Worm (Caenorhabditis elegans): ENCODE data around the gene math-9.
A peak's percentile ranks its signal among the peaks of the same experiment; 100 is the strongest.
"Not testable (repeated sequence)": the region's sequence is repeated elsewhere in the genome, so short reads cannot be mapped to it uniquely, and the experiment has no call there.

The math-9 gene

DNA sequence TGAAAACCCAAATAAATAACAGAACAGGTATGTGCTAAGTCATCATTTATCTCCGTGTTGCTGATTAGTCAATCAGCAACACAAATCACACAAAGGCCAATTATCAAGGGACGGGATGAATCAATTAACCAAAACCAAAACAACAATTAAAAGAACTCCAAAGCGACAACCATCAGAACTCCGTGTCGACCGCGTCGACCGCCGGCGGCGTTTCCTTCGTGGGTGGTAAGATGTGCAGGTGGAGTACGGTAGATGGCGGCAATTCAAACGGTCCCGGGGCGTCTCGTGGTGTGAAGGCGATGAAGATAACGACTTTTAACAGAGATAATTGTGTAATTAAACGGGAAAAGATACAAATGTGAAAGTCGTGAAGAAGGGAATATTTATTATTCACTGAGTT is 35.1 kb downstream of the math-9 start:
- TF ChIP-seq aptf-3 (GFP tag; IDR thresholded peaks at IDR 0.05) (0 out of 2 replicates have a peak, but pooled peaks have one; percentile 56), mcd-1 (GFP tag; IDR thresholded peaks at IDR 0.05) (peak; percentile 41)

DNA sequence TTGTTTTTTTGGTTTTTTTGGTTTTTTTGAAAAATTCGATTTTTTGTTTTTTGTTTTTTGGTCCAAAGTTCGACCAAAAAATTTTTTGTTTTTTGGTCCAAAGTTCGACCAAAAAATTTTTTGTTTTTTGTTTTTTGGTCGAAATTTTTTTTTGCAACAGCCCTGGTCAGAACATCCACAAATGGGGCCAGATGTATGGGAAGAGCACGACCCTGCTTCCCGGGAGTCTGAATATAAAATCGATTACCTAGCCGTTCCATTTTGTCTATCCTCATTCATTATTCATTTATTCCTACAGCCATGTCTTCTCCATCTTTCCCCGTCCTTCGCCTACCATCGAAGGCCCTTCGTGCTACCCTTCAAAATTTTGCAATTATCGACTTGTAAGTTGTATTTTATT is 36.5 kb downstream of the math-9 start, which contains the start of gene fbxb-95:
Gene fbxb-95 (plus strand): TSS at position 301 of the 400 bp plus-strand sequence.
- not testable (repeated sequence) for TF ChIP-seq chd-7 (tag; optimal IDR thresholded peaks at IDR 0.05); K12H6.12 (tag; optimal IDR thresholded peaks at IDR 0.05); ceh-100 (GFP tag; IDR thresholded peaks at IDR 0.05)

DNA sequence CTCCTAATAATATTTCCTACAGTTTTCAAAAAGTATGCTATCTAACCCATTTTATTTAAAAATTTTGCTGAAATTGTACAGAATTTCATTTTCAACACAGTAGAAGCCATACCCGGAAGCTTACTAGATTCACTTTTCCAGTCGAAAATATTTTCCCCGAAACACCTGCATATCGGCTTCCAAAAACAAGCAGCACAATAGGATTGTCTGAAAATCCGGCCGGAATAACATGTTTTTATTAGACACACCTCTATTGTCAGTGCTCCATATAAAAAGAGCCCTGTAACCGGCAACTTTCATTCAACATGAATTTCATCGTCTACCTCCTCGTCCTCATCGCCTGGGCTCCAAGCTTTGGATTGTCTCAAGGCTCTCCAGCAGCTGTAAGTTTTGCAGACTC is 38.1 kb downstream of the math-9 start, which contains the start of gene C52E2.2:
Gene C52E2.2 (plus strand): TSS at position 301 of the 400 bp plus-strand sequence.
- TF ChIP-seq D2030.7 (GFP tag; IDR thresholded peaks at IDR 0.05) (no peak), ceh-58 (GFP tag; IDR thresholded peaks at IDR 0.05) (no peak), snpc-1.1 (tag; optimal IDR thresholded peaks at IDR 0.05; ENCODE audit: insufficient read depth) (no peak), let-607 (tag; optimal IDR thresholded peaks at IDR 0.05) (no peak), pha-4 (tag; optimal IDR thresholded peaks at IDR 0.05) (no peak), tlf-1 (GFP tag; optimal IDR thresholded peaks at IDR 0.05) (no peak), F10E7.11 (tag; optimal IDR thresholded peaks at IDR 0.05) (no peak), Y53F4B.3 (GFP tag; IDR thresholded peaks at IDR 0.05) (no peak), Y56A3A.18 (GFP tag; IDR thresholded peaks at IDR 0.05) (no peak), hlh-12 (tag; optimal IDR thresholded peaks at IDR 0.05) (no peak)

DNA sequence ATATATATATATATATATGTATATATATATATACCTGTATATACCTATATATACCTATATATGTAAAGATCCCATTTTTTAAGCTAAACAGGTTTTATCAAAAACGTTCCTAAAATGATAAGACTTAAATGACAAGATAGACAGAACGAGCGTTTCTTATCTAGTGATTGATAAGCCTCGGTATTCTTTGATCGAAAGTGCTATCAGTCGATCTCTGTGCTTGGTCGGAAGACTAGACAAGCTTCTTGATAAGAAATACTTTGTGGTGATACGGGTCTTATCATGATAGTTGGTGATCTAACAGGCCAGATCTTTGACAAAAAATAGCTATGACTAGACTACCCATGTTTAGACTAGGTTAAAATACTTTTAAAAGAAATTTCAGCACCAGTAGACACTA is 38.9 kb downstream of the math-9 start:
- peak; percentile 56 for TF ChIP-seq atf-7 (tag; optimal IDR thresholded peaks at IDR 0.05)
- peak; percentile 42 for TF ChIP-seq tbp1 (GFP tag; optimal IDR thresholded peaks at IDR 0.05)
- peak; percentile 82 for TF ChIP-seq ztf-22 (GFP tag; optimal IDR thresholded peaks at IDR 0.05)
- peak; percentile 73 for TF ChIP-seq dox-1 (GFP tag; IDR thresholded peaks at IDR 0.05)
- no peak for TF ChIP-seq rec-8 (tag; optimal IDR thresholded peaks at IDR 0.05)
- TF ChIP-seq lin-54 (GFP tag; optimal IDR thresholded peaks at IDR 0.05): no peak
- TF ChIP-seq nfyb-1 (GFP tag; IDR thresholded peaks at IDR 0.05): peak; percentile 45; the same call in 1 of the 2 replicates
- peak; percentile 85 for TF ChIP-seq ets-4 (GFP tag; optimal IDR thresholded peaks at IDR 0.05)
- TF ChIP-seq mcd-1 (GFP tag; IDR thresholded peaks at IDR 0.05): 0 out of 2 replicates have a peak, but pooled peaks have one; percentile 21
- TF ChIP-seq dpff-1 (tag; optimal IDR thresholded peaks at IDR 0.05): no peak
- peak; percentile 7 for TF ChIP-seq ztf-26 (tag; optimal IDR thresholded peaks at IDR 0.05)
- TF ChIP-seq nhr-80 (tag; optimal IDR thresholded peaks at IDR 0.05): peak; percentile 91

DNA sequence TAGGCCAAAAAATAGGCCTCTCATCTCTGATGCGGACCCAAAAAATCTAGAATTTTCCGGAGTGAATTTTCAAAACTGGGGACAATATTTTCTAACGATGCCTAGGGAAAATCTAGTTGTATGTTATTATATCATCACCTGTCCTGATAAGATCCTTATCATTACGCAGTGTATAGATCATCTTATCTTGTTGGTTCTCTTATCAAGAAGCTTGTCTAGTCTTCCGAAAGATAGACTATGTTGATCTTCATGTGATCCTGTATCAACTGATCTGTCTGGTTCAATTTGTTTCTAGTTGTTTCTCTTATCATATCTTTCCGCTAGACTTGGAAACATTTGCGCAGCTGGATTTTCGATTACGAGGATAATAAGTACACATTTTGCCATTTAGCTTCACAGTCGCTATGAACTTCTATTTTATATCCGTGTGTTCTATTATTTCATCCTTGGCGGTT is 39.7 kb downstream of the math-9 start, which contains the start of gene C52E2.3:
Gene C52E2.3 (plus strand): TSS at position 405 of the 455 bp plus-strand sequence.
- no peak for TF ChIP-seq hlh-26 (GFP tag; conservative IDR thresholded peaks at IDR 0.05)
- TF ChIP-seq unc-130 (GFP tag; optimal IDR thresholded peaks at IDR 0.05): no peak
- TF ChIP-seq ama-1 (optimal IDR thresholded peaks at IDR 0.05): no peak
- no peak for TF ChIP-seq ama-1 (GFP tag; optimal IDR thresholded peaks at IDR 0.05)
- TF ChIP-seq atf-7 (tag; optimal IDR thresholded peaks at IDR 0.05): no peak
- TF ChIP-seq nhr-90 (tag; optimal IDR thresholded peaks at IDR 0.05): no peak
- no peak for TF ChIP-seq C06A6.2 (GFP tag; conservative IDR thresholded peaks at IDR 0.05)
- TF ChIP-seq Y79H2A.3 (GFP tag; conservative IDR thresholded peaks at IDR 0.05): no peak
- no peak for TF ChIP-seq sdz-38 (tag; optimal IDR thresholded peaks at IDR 0.05)
- no peak for TF ChIP-seq Y53G8AR.9 (GFP tag; conservative IDR thresholded peaks at IDR 0.05)
- no peak for TF ChIP-seq F23B12.7 (tag; optimal IDR thresholded peaks at IDR 0.05; ENCODE audit: insufficient read depth)

All from whole organism, young adult.